Worm (Caenorhabditis elegans): ENCODE measurements around the gene glb-10.

ce11 chrII:6343893-6344292 lies 34.8 kb upstream of the glb-10 start, which contains the start of gene txt-18:
- TF ChIP-seq nhr-10 (tag; optimal IDR thresholded peaks at IDR 0.05), result no peak
- no peak for TF ChIP-seq lin-39 (tag; optimal IDR thresholded peaks at IDR 0.05)
- TF ChIP-seq daf-16 (GFP tag; optimal IDR thresholded peaks at IDR 0.05), result no peak
- no peak for TF ChIP-seq daf-16 (tag; optimal IDR thresholded peaks at IDR 0.05)
